Worm (Caenorhabditis elegans): Measurements from ENCODE around the gene H27A22.1.

The H27A22.1 gene

ce11 chrV:10578226-10578625 is 24.1 kb upstream of the H27A22.1 start, which contains the start of gene mics-1:
TSS of gene mics-1 (minus strand) at chrV:10578326.
- TF ChIP-seq daf-19 (GFP tag; conservative IDR thresholded peaks at IDR 0.05) (0 out of 2 replicates have a peak, but pooled peaks have one; percentile 27), lin-13 (GFP tag; optimal IDR thresholded peaks at IDR 0.05) (no peak)

- peak; percentile 13 for TF ChIP-seq nhr-11 (tag; optimal IDR thresholded peaks at IDR 0.05)
- TF ChIP-seq mxl-3 (GFP tag; optimal IDR thresholded peaks at IDR 0.05): peak; percentile 26
- no peak for TF ChIP-seq Y105C5A.15 (GFP tag; IDR thresholded peaks at IDR 0.05)
- no peak for TF ChIP-seq pqm-1 (tag; optimal IDR thresholded peaks at IDR 0.05)
- TF ChIP-seq php-3 (GFP tag; IDR thresholded peaks at IDR 0.05): peak; percentile 73; the same call in 1 of the 2 replicates
- TF ChIP-seq hlh-11 (tag; optimal IDR thresholded peaks at IDR 0.05): peak; percentile 69
- TF ChIP-seq D1046.2 (GFP tag; IDR thresholded peaks at IDR 0.05): no peak
- TF ChIP-seq dve-1 (tag; optimal IDR thresholded peaks at IDR 0.05; ENCODE audit: insufficient read depth): peak; percentile 69
- TF ChIP-seq zip-11 (GFP tag; IDR thresholded peaks at IDR 0.05): no peak
- no peak for TF ChIP-seq ceh-62 (tag; optimal IDR thresholded peaks at IDR 0.05)
- TF ChIP-seq duxl-1 (tag; optimal IDR thresholded peaks at IDR 0.05; ENCODE audit: poor library complexity): peak; percentile 66
- peak; percentile 78 for TF ChIP-seq ceh-20 (GFP tag; IDR thresholded peaks at IDR 0.05)
- peak; percentile 42; the same call in 1 of the 2 replicates for TF ChIP-seq tra-1 (GFP tag; IDR thresholded peaks at IDR 0.05)
- TF ChIP-seq saeg-2 (GFP tag; IDR thresholded peaks at IDR 0.05): no peak
- TF ChIP-seq pha-4 (GFP tag; IDR thresholded peaks at IDR 0.05): peak; percentile 62; the same call in 1 of the 2 replicates
- TF ChIP-seq pha-4 (tag; optimal IDR thresholded peaks at IDR 0.05): peak; percentile 82
- no peak for TF ChIP-seq lsy-2 (tag; optimal IDR thresholded peaks at IDR 0.05)
- peak; percentile 73 for TF ChIP-seq dmd-6 (GFP tag; IDR thresholded peaks at IDR 0.05)
- peak; percentile 46 for TF ChIP-seq nhr-77 (tag; optimal IDR thresholded peaks at IDR 0.05)
- TF ChIP-seq zfp-3 (GFP tag; conservative IDR thresholded peaks at IDR 0.05): no peak
- TF ChIP-seq skn-1 (tag; optimal IDR thresholded peaks at IDR 0.05): no peak
- TF ChIP-seq dpl-1 (GFP tag; optimal IDR thresholded peaks at IDR 0.05): peak; percentile 80
- TF ChIP-seq nhr-28 (tag; optimal IDR thresholded peaks at IDR 0.05): peak; percentile 7
- peak; percentile 84 for TF ChIP-seq lin-38 (GFP tag; IDR thresholded peaks at IDR 0.05)
- TF ChIP-seq mep-1 (tag; optimal IDR thresholded peaks at IDR 0.05): peak; percentile 80
- no peak for TF ChIP-seq nhr-76 (tag; optimal IDR thresholded peaks at IDR 0.05)
- no peak for TF ChIP-seq fos-1 (tag; optimal IDR thresholded peaks at IDR 0.05)
- TF ChIP-seq ceh-32 (tag; optimal IDR thresholded peaks at IDR 0.05; ENCODE audit: poor library complexity): no peak
- TF ChIP-seq gei-8 (GFP tag; optimal IDR thresholded peaks at IDR 0.05): no peak
- no peak for TF ChIP-seq nhr-10 (tag; optimal IDR thresholded peaks at IDR 0.05)
- TF ChIP-seq tag-97 (GFP tag; IDR thresholded peaks at IDR 0.05): no peak
- no peak for TF ChIP-seq F44E2.7 (GFP tag; IDR thresholded peaks at IDR 0.05)
- peak; percentile 76 for TF ChIP-seq nhr-102 (tag; optimal IDR thresholded peaks at IDR 0.05)
- no peak for TF ChIP-seq unc-62 (GFP tag; optimal IDR thresholded peaks at IDR 0.05 in 1 of 2)
- TF ChIP-seq unc-62 (tag; optimal IDR thresholded peaks at IDR 0.05): no peak
- peak; percentile 50 for TF ChIP-seq F37D6.2 (tag; optimal IDR thresholded peaks at IDR 0.05)
- TF ChIP-seq mdl-1 (tag; optimal IDR thresholded peaks at IDR 0.05): peak in 1 of 2 experiments; percentile 32
- peak; percentile 77 for TF ChIP-seq rbr-2 (tag; optimal IDR thresholded peaks at IDR 0.05)
- TF ChIP-seq daf-16 (GFP tag; optimal IDR thresholded peaks at IDR 0.05): peak in 1 of 2 experiments; percentile 43
- TF ChIP-seq daf-16 (tag; optimal IDR thresholded peaks at IDR 0.05): peak; percentile 58
- peak; percentile 85 for TF ChIP-seq mes-2 (tag; optimal IDR thresholded peaks at IDR 0.05; ENCODE audit: poor library complexity, severe bottlenecking)
- TF ChIP-seq Y5F2A.4 (GFP tag; optimal IDR thresholded peaks at IDR 0.05): no peak
- TF ChIP-seq cey-2 (tag; optimal IDR thresholded peaks at IDR 0.05; ENCODE audit: borderline replicate concordance, insufficient read depth): no peak
- TF ChIP-seq hlh-30 (tag; optimal IDR thresholded peaks at IDR 0.05; ENCODE audit: insufficient read depth): peak; percentile 62
- TF ChIP-seq F26F4.8 (GFP tag; conservative IDR thresholded peaks at IDR 0.05): no peak
- TF ChIP-seq lin-29 (GFP tag; IDR thresholded peaks at IDR 0.05): no peak
- peak; percentile 76; the same call in 1 of the 2 replicates for TF ChIP-seq hmg-1.1 (GFP tag; IDR thresholded peaks at IDR 0.05)
- no peak for TF ChIP-seq nhr-237 (tag; optimal IDR thresholded peaks at IDR 0.05)
Observed at ce11 chrV:10578938-10579337, 23.4 kb upstream of the H27A22.1 start, which contains the start of the genes erh-1 and lpd-9. TSS of gene erh-1 (minus strand) at chrV:10579141. TSS of gene lpd-9 (plus strand) at chrV:10579305.
